Worm (Caenorhabditis elegans): ENCODE results near the gene pigs-1.

The pigs-1 gene

ce11 chrIV:10128906-10129386 is 19.9 kb downstream of the pigs-1 start, which contains the start of the genes gtbp-1 and K08F4.3:
Gene gtbp-1, minus strand, starts transcription at chrIV:10128956.
Gene K08F4.3, plus strand, starts transcription at chrIV:10129257.
- TF ChIP-seq cog-1 (tag; optimal IDR thresholded peaks at IDR 0.05) (no peak), klf-2 (GFP tag; conservative IDR thresholded peaks at IDR 0.05) (no peak), ref-1 (GFP tag; conservative IDR thresholded peaks at IDR 0.05) (no peak), med-1 (GFP tag; optimal IDR thresholded peaks at IDR 0.05; ENCODE audit: insufficient read depth) (no peak), ztf-23 (GFP tag; IDR thresholded peaks at IDR 0.05) (peak; percentile 50; the same call in 1 of the 2 replicates), T22C8.4 (GFP tag; IDR thresholded peaks at IDR 0.05) (no peak)

ce11 chrIV:10128446-10128845 is 20.4 kb downstream of the pigs-1 start:
- TF ChIP-seq T22C8.4 (GFP tag; IDR thresholded peaks at IDR 0.05) (no peak), klf-2 (GFP tag; conservative IDR thresholded peaks at IDR 0.05) (no peak), cog-1 (tag; optimal IDR thresholded peaks at IDR 0.05) (no peak), flt-1 (GFP tag; IDR thresholded peaks at IDR 0.05) (no peak), tab-1 (GFP tag; IDR thresholded peaks at IDR 0.05) (no peak), ref-1 (GFP tag; conservative IDR thresholded peaks at IDR 0.05) (no peak), ztf-29 (GFP tag; IDR thresholded peaks at IDR 0.05) (no peak), ztf-23 (GFP tag; IDR thresholded peaks at IDR 0.05) (no peak), med-1 (GFP tag; optimal IDR thresholded peaks at IDR 0.05; ENCODE audit: insufficient read depth) (no peak)

- TF ChIP-seq ztf-23 (GFP tag; IDR thresholded peaks at IDR 0.05) (no peak), cog-1 (tag; optimal IDR thresholded peaks at IDR 0.05) (no peak), tab-1 (GFP tag; IDR thresholded peaks at IDR 0.05) (no peak), ztf-29 (GFP tag; IDR thresholded peaks at IDR 0.05) (no peak), T22C8.4 (GFP tag; IDR thresholded peaks at IDR 0.05) (no peak), ref-1 (GFP tag; conservative IDR thresholded peaks at IDR 0.05) (no peak), med-1 (GFP tag; optimal IDR thresholded peaks at IDR 0.05; ENCODE audit: insufficient read depth) (no peak), klf-2 (GFP tag; conservative IDR thresholded peaks at IDR 0.05) (no peak), flt-1 (GFP tag; IDR thresholded peaks at IDR 0.05) (no peak)
Observed at ce11 chrIV:10126544-10126943, 22.3 kb downstream of the pigs-1 start, which contains the start of gene ctf-18. Gene ctf-18, minus strand, starts transcription at chrIV:10126644.

ce11 chrIV:10122205-10122604 is 26.6 kb downstream of the pigs-1 start, which contains the start of gene irld-21:
Gene irld-21, minus strand, starts transcription at chrIV:10122305.
- TF ChIP-seq med-1 (GFP tag; optimal IDR thresholded peaks at IDR 0.05; ENCODE audit: insufficient read depth) (no peak), ref-1 (GFP tag; conservative IDR thresholded peaks at IDR 0.05) (no peak), flt-1 (GFP tag; IDR thresholded peaks at IDR 0.05) (no peak), tab-1 (GFP tag; IDR thresholded peaks at IDR 0.05) (no peak), ztf-23 (GFP tag; IDR thresholded peaks at IDR 0.05) (no peak), T22C8.4 (GFP tag; IDR thresholded peaks at IDR 0.05) (no peak), cog-1 (tag; optimal IDR thresholded peaks at IDR 0.05) (no peak), ztf-29 (GFP tag; IDR thresholded peaks at IDR 0.05) (no peak), klf-2 (GFP tag; conservative IDR thresholded peaks at IDR 0.05) (no peak)

ce11 chrIV:10116765-10117164 is 32.1 kb downstream of the pigs-1 start:
- TF ChIP-seq klf-2 (GFP tag; conservative IDR thresholded peaks at IDR 0.05) (no peak), tab-1 (GFP tag; IDR thresholded peaks at IDR 0.05) (no peak), ref-1 (GFP tag; conservative IDR thresholded peaks at IDR 0.05) (no peak), cog-1 (tag; optimal IDR thresholded peaks at IDR 0.05) (no peak), med-1 (GFP tag; optimal IDR thresholded peaks at IDR 0.05; ENCODE audit: insufficient read depth) (no peak), ztf-29 (GFP tag; IDR thresholded peaks at IDR 0.05) (no peak), ztf-23 (GFP tag; IDR thresholded peaks at IDR 0.05) (no peak), flt-1 (GFP tag; IDR thresholded peaks at IDR 0.05) (no peak)

ce11 chrIV:10115142-10115541 is 33.7 kb downstream of the pigs-1 start, which contains the start of gene C04G2.10:
Gene C04G2.10, plus strand, starts transcription at chrIV:10115442.
- TF ChIP-seq ztf-29 (GFP tag; IDR thresholded peaks at IDR 0.05) (no peak), cog-1 (tag; optimal IDR thresholded peaks at IDR 0.05) (no peak), ztf-23 (GFP tag; IDR thresholded peaks at IDR 0.05) (no peak), tab-1 (GFP tag; IDR thresholded peaks at IDR 0.05) (no peak), med-1 (GFP tag; optimal IDR thresholded peaks at IDR 0.05; ENCODE audit: insufficient read depth) (no peak), T22C8.4 (GFP tag; IDR thresholded peaks at IDR 0.05) (no peak), klf-2 (GFP tag; conservative IDR thresholded peaks at IDR 0.05) (no peak), ref-1 (GFP tag; conservative IDR thresholded peaks at IDR 0.05) (no peak), flt-1 (GFP tag; IDR thresholded peaks at IDR 0.05) (no peak)

- TF ChIP-seq flt-1 (GFP tag; IDR thresholded peaks at IDR 0.05) = no peak
- TF ChIP-seq cog-1 (tag; optimal IDR thresholded peaks at IDR 0.05) = no peak
- TF ChIP-seq klf-2 (GFP tag; conservative IDR thresholded peaks at IDR 0.05) = no peak
- no peak for TF ChIP-seq ref-1 (GFP tag; conservative IDR thresholded peaks at IDR 0.05)
- no peak for TF ChIP-seq tab-1 (GFP tag; IDR thresholded peaks at IDR 0.05)
- no peak for TF ChIP-seq ztf-29 (GFP tag; IDR thresholded peaks at IDR 0.05)
Observed at ce11 chrIV:10112570-10112969, 36.3 kb downstream of the pigs-1 start, which contains the start of gene nsph-3.2. Gene nsph-3.2, plus strand, starts transcription at chrIV:10112870.

- TF ChIP-seq ref-1 (GFP tag; conservative IDR thresholded peaks at IDR 0.05) (no peak), flt-1 (GFP tag; IDR thresholded peaks at IDR 0.05) (no peak), med-1 (GFP tag; optimal IDR thresholded peaks at IDR 0.05; ENCODE audit: insufficient read depth) (no peak), klf-2 (GFP tag; conservative IDR thresholded peaks at IDR 0.05) (no peak)
Observed at ce11 chrIV:10111441-10111840, 37.4 kb downstream of the pigs-1 start, which contains the start of gene spch-1. Gene spch-1, minus strand, starts transcription at chrIV:10111541.

ce11 chrIV:10110870-10111269 is 38.0 kb downstream of the pigs-1 start:
- TF ChIP-seq ztf-23 (GFP tag; IDR thresholded peaks at IDR 0.05) (no peak), med-1 (GFP tag; optimal IDR thresholded peaks at IDR 0.05; ENCODE audit: insufficient read depth) (no peak), cog-1 (tag; optimal IDR thresholded peaks at IDR 0.05) (no peak), ztf-29 (GFP tag; IDR thresholded peaks at IDR 0.05) (no peak), ref-1 (GFP tag; conservative IDR thresholded peaks at IDR 0.05) (no peak), klf-2 (GFP tag; conservative IDR thresholded peaks at IDR 0.05) (no peak), T22C8.4 (GFP tag; IDR thresholded peaks at IDR 0.05) (no peak), flt-1 (GFP tag; IDR thresholded peaks at IDR 0.05) (no peak), tab-1 (GFP tag; IDR thresholded peaks at IDR 0.05) (no peak)

ce11 chrIV:10110417-10110816 is 38.4 kb downstream of the pigs-1 start, which contains the start of gene egl-38:
Gene egl-38, minus strand, starts transcription at chrIV:10110517.
- TF ChIP-seq klf-2 (GFP tag; conservative IDR thresholded peaks at IDR 0.05) (no peak), ztf-29 (GFP tag; IDR thresholded peaks at IDR 0.05) (no peak), tab-1 (GFP tag; IDR thresholded peaks at IDR 0.05) (no peak), med-1 (GFP tag; optimal IDR thresholded peaks at IDR 0.05; ENCODE audit: insufficient read depth) (no peak), flt-1 (GFP tag; IDR thresholded peaks at IDR 0.05) (no peak), cog-1 (tag; optimal IDR thresholded peaks at IDR 0.05) (no peak), ref-1 (GFP tag; conservative IDR thresholded peaks at IDR 0.05) (no peak), T22C8.4 (GFP tag; IDR thresholded peaks at IDR 0.05) (no peak), ztf-23 (GFP tag; IDR thresholded peaks at IDR 0.05) (no peak)

Measured in whole organism, midembryonic.